Fruit fly (Drosophila melanogaster) S2 (cell line): ENCODE data around the gene CG7483.

ENCODE experiments used
- CG8478 ChIP-seq: fragments of >200 bp; optimal IDR thresholded peaks from 2 replicates; lab custom pipeline; 2018
- CTCF ChIP-seq, 2 experiments: fragments of >200 bp; optimal IDR thresholded peaks; 2 replicates each; lab custom pipeline; 2018

DNA sequence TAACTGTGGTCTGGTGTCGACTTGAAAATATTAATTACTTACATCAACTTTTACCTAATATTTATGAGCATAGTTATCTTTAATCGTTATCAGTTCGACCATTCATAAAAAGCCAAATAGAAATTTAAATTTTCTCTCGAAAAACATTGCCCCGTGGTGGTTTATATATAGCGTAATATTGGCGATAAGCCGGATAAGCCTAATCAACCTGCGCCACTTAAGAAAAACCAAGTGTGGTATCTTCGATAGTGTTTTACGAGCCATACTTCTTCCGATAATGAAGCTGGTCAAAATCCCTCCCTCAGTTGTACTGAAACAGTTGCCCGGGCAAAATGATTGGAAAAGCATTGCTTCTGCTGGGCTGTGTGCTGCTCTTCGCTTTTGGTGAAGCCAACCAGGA lies 21.0 kb upstream of the CG7483 start, which contains the start of gene CG31463:
- TF ChIP-seq CTCF (optimal IDR thresholded peaks at IDR 0.05; lab: Kevin White, UChicago), result no peak
- TF ChIP-seq CG8478 (lab: Kevin White, UChicago), result no peak
